Fruit fly (Drosophila melanogaster) S2 (cell line): ENCODE results near the gene CG9391.
A peak's percentile ranks its signal among the peaks of the same experiment; 100 is the strongest.

ENCODE experiments used
- CG8478 ChIP-seq: fragments of >200 bp; optimal IDR thresholded peaks from 2 replicates; lab custom pipeline; 2018
- CTCF ChIP-seq, 2 experiments: fragments of >200 bp; optimal IDR thresholded peaks; 2 replicates each; lab custom pipeline; 2018

The CG9391 gene

dm6 chr3L:21242958-21243357, 25.2 kb downstream of the CG9391 start:
- TF ChIP-seq CG8478 (lab: Kevin White, UChicago) (no peak), CTCF (optimal IDR thresholded peaks at IDR 0.05; lab: Kevin White, UChicago) (no peak)

- TF ChIP-seq CG8478 (lab: Kevin White, UChicago) (no peak), CTCF (optimal IDR thresholded peaks at IDR 0.05; lab: Kevin White, UChicago) (no peak)
Measured at dm6 chr3L:21241447-21241983, 26.6 kb downstream of the CG9391 start.

- TF ChIP-seq CTCF (optimal IDR thresholded peaks at IDR 0.05; lab: Kevin White, UChicago): no peak
- no peak for TF ChIP-seq CG8478 (lab: Kevin White, UChicago)
Measured at dm6 chr3L:21239999-21240509, 28.1 kb downstream of the CG9391 start.

- TF ChIP-seq CG8478 (lab: Kevin White, UChicago): no peak
- TF ChIP-seq CTCF (optimal IDR thresholded peaks at IDR 0.05; lab: Kevin White, UChicago): no peak
Measured at dm6 chr3L:21238377-21238776, 29.8 kb downstream of the CG9391 start.

- TF ChIP-seq CTCF (optimal IDR thresholded peaks at IDR 0.05; lab: Kevin White, UChicago) (no peak), CG8478 (lab: Kevin White, UChicago) (no peak)
Measured at dm6 chr3L:21236959-21237551, 31.1 kb downstream of the CG9391 start.

dm6 chr3L:21230762-21231161, 37.4 kb downstream of the CG9391 start:
- TF ChIP-seq CG8478 (lab: Kevin White, UChicago): no peak
- no peak for TF ChIP-seq CTCF (optimal IDR thresholded peaks at IDR 0.05; lab: Kevin White, UChicago)

dm6 chr3L:21229764-21230163, 38.4 kb downstream of the CG9391 start:
- no peak for TF ChIP-seq CTCF (optimal IDR thresholded peaks at IDR 0.05; lab: Kevin White, UChicago)
- no peak for TF ChIP-seq CG8478 (lab: Kevin White, UChicago)

- TF ChIP-seq CG8478 (lab: Kevin White, UChicago): no peak
- TF ChIP-seq CTCF (optimal IDR thresholded peaks at IDR 0.05; lab: Kevin White, UChicago): no peak
Measured at dm6 chr3L:21226309-21226708, 41.8 kb downstream of the CG9391 start, which contains the start of gene Eip78C. Gene Eip78C (plus strand): TSS chr3L:21226609.

dm6 chr3L:21225642-21226041, 42.5 kb downstream of the CG9391 start:
- no peak for TF ChIP-seq CG8478 (lab: Kevin White, UChicago)
- no peak for TF ChIP-seq CTCF (optimal IDR thresholded peaks at IDR 0.05; lab: Kevin White, UChicago)

- TF ChIP-seq CG8478 (lab: Kevin White, UChicago) (no peak), CTCF (optimal IDR thresholded peaks at IDR 0.05; lab: Kevin White, UChicago) (no peak)
Measured at dm6 chr3L:21224701-21225223, 43.4 kb downstream of the CG9391 start.

- TF ChIP-seq CG8478 (lab: Kevin White, UChicago): no peak
- no peak for TF ChIP-seq CTCF (optimal IDR thresholded peaks at IDR 0.05; lab: Kevin White, UChicago)
Measured at dm6 chr3L:21224274-21224673, 43.9 kb downstream of the CG9391 start.

- no peak for TF ChIP-seq CG8478 (lab: Kevin White, UChicago)
- TF ChIP-seq CTCF (optimal IDR thresholded peaks at IDR 0.05; lab: Kevin White, UChicago): no peak
Measured at dm6 chr3L:21223268-21223667, 44.9 kb downstream of the CG9391 start.

dm6 chr3L:21220100-21220499, 48.0 kb downstream of the CG9391 start, which contains the start of gene CG43219:
Gene CG43219 (plus strand): TSS chr3L:21220400.
- no peak for TF ChIP-seq CTCF (optimal IDR thresholded peaks at IDR 0.05; lab: Kevin White, UChicago)
- TF ChIP-seq CG8478 (lab: Kevin White, UChicago): no peak

- TF ChIP-seq CTCF (optimal IDR thresholded peaks at IDR 0.05; lab: Kevin White, UChicago) (no peak), CG8478 (lab: Kevin White, UChicago) (no peak)
Measured at dm6 chr3L:21219160-21219559, 49.0 kb downstream of the CG9391 start.

- TF ChIP-seq CG8478 (lab: Kevin White, UChicago) (no peak), CTCF (optimal IDR thresholded peaks at IDR 0.05; lab: Kevin White, UChicago) (peak in 1 of 2 experiments; percentile 4)
Measured at dm6 chr3L:21216697-21217291, 51.3 kb downstream of the CG9391 start, which contains the start of the genes Trmt112 and Ilk. Gene Trmt112 (minus strand): TSS chr3L:21216839. Gene Ilk (plus strand): TSS chr3L:21216901.
